Worm (Caenorhabditis elegans): ENCODE measurements around the gene C14C6.13.

- TF ChIP-seq nhr-23 (tag; optimal IDR thresholded peaks at IDR 0.05) (no peak), nhr-21 (tag; optimal IDR thresholded peaks at IDR 0.05) (no peak), unc-39 (tag; optimal IDR thresholded peaks at IDR 0.05) (no peak), elt-1 (tag; optimal IDR thresholded peaks at IDR 0.05) (no peak), zag-1 (tag; optimal IDR thresholded peaks at IDR 0.05) (no peak), lin-39 (tag; optimal IDR thresholded peaks at IDR 0.05) (no peak), ZK546.5 (tag; optimal IDR thresholded peaks at IDR 0.05) (no peak), ceh-82 (tag; optimal IDR thresholded peaks at IDR 0.05) (no peak), unc-62 (GFP tag; optimal IDR thresholded peaks at IDR 0.05) (no peak), snpc-4 (tag; optimal IDR thresholded peaks at IDR 0.05) (no peak)
These were observed 18.4 kb upstream of the C14C6.13 start, which contains the start of gene ZK488.5 for ce11 chrV:592959-593358.

Measured in whole organism, L2 larva.